Worm (Caenorhabditis elegans) whole organism, late embryonic: ENCODE results near the gene fbxa-167.

ENCODE experiments used
- C38D4.7 ChIP-seq: fragments of 200-800 bp; sonication (Bioruptor generic); optimal IDR thresholded peaks from 2 replicates; lab custom pipeline; 2018; ENCODE audit warnings: mild to moderate bottlenecking, missing genetic modification characterization, moderate library complexity, missing compliant biosample characterization
- ceh-22 ChIP-seq: sonication (generic microtip); optimal IDR thresholded peaks from 2 replicates; lab custom pipeline; 2017; ENCODE audit warnings: missing biosample characterization, missing genetic modification characterization
- dve-1 ChIP-seq: sonication (generic microtip); optimal IDR thresholded peaks from 2 replicates; lab custom pipeline; 2017; ENCODE audit warnings: antibody characterized with exemption, mild to moderate bottlenecking, missing genetic modification characterization, missing compliant biosample characterization
- fkh-10 ChIP-seq: fragments of 150-350 bp; optimal IDR thresholded peaks from 2 replicates; lab custom pipeline; 2014; ENCODE audit warnings: missing biosample characterization, missing genetic modification reagents, missing genetic modification characterization
- hlh-15 ChIP-seq: sonication (generic microtip); optimal IDR thresholded peaks from 2 replicates; lab custom pipeline; 2016; ENCODE audit warnings: missing genetic modification characterization, missing compliant biosample characterization
- hlh-30 ChIP-seq: sonication (generic microtip); optimal IDR thresholded peaks from 2 replicates; lab custom pipeline; 2017; ENCODE audit warnings: antibody characterized with exemption, missing genetic modification characterization, missing compliant biosample characterization; ENCODE audit not compliant: insufficient read depth
- hlh-8 ChIP-seq: sonication (generic microtip); optimal IDR thresholded peaks from 2 replicates; lab custom pipeline; 2016; ENCODE audit warnings: missing genotype, missing genetic modification characterization, missing compliant biosample characterization
- nhr-11 ChIP-seq: fragments of 150-350 bp; optimal IDR thresholded peaks from 2 replicates; lab custom pipeline; 2014; ENCODE audit warnings: missing biosample characterization, missing genetic modification characterization
- pag-3 ChIP-seq: sonication (generic microtip); optimal IDR thresholded peaks from 2 replicates; lab custom pipeline; 2016; ENCODE audit warnings: missing compliant biosample characterization, missing genetic modification characterization, borderline replicate concordance
- pha-4 ChIP-seq: fragments of 150-350 bp; optimal IDR thresholded peaks from 2 replicates; lab custom pipeline; 2018; ENCODE audit warnings: missing biosample characterization, missing genetic modification reagents, missing genetic modification characterization
- unc-42 ChIP-seq: sonication (generic microtip); optimal IDR thresholded peaks from 2 replicates; lab custom pipeline; 2016; ENCODE audit warnings: missing genotype, missing genetic modification characterization, missing compliant biosample characterization
- unc-86 ChIP-seq: sonication (generic microtip); optimal IDR thresholded peaks from 2 replicates; lab custom pipeline; 2016; ENCODE audit warnings: missing genetic modification characterization, missing compliant biosample characterization
- ztf-16 ChIP-seq: sonication (generic microtip); optimal IDR thresholded peaks from 2 replicates; lab custom pipeline; 2017; ENCODE audit warnings: missing genetic modification characterization, missing compliant biosample characterization

- TF ChIP-seq hlh-8 (tag; lab: Kevin White, UChicago) (no peak), unc-86 (tag; lab: Kevin White, UChicago) (no peak), nhr-11 (tag; lab: Kevin White, UChicago) (no peak), unc-42 (no peak), fkh-10 (GFP tag; lab: Kevin White, UChicago) (no peak), pag-3 (no peak), pha-4 (tag; lab: Kevin White, UChicago) (no peak), ceh-22 (tag; lab: Kevin White, UChicago) (no peak), dve-1 (tag; lab: Kevin White, UChicago) (no peak), hlh-30 (tag; lab: Kevin White, UChicago) (no peak), C38D4.7 (GFP tag; lab: Kevin White, UChicago) (no peak), ztf-16 (tag; lab: Kevin White, UChicago) (no peak), hlh-15 (tag; lab: Kevin White, UChicago) (no peak)
Measured at ce11 chrII:13632238-13632637, 9.1 kb upstream of the fbxa-167 start, which contains the start of gene tag-10.
